Fruit fly (Drosophila melanogaster) whole organism, embryonic: ENCODE measurements around the gene RpS28b.

ENCODE experiments used
- Adf1 ChIP-seq: fragments of 200-800 bp; sonication (Bioruptor generic); IDR thresholded peaks from 2 replicates; pipeline ENCODE4 v1.3.6; 2022; ENCODE audit warnings: missing biosample characterization, missing genetic modification characterization
- CG11504 ChIP-seq: fragments of 200-800 bp; sonication (Bioruptor generic); optimal IDR thresholded peaks from 3 replicates; lab custom pipeline; 2019; ENCODE audit warnings: missing biosample characterization, mild to moderate bottlenecking, missing genetic modification characterization, moderate library complexity
- CG13624 ChIP-seq: fragments of 200-800 bp; sonication (Bioruptor generic); optimal IDR thresholded peaks from 2 replicates; lab custom pipeline; 2016; ENCODE audit warnings: missing biosample characterization, missing genetic modification characterization
- CG14014 ChIP-seq: fragments of 200-800 bp; sonication (Bioruptor generic); IDR thresholded peaks from 2 replicates; pipeline ENCODE4 v1.3.6; 2022; ENCODE audit warnings: missing biosample characterization, missing genetic modification characterization
- CG14050 ChIP-seq: fragments of 200-800 bp; sonication (Bioruptor generic); IDR thresholded peaks from 3 replicates; pipeline ENCODE4 v1.3.6; 2022; ENCODE audit warnings: missing biosample characterization, missing genetic modification characterization
- CG14667 ChIP-seq: fragments of 200-800 bp; sonication (Bioruptor generic); IDR thresholded peaks from 2 replicates; pipeline ENCODE4 v1.3.6; 2022; ENCODE audit warnings: missing biosample characterization, missing genetic modification characterization
- CG15479 ChIP-seq: fragments of 200-800 bp; sonication (Bioruptor generic); optimal IDR thresholded peaks from 3 replicates; lab custom pipeline; 2019; ENCODE audit warnings: missing biosample characterization, mild to moderate bottlenecking, missing genetic modification characterization, moderate library complexity
- CG1602 ChIP-seq: fragments of 200-800 bp; sonication (Bioruptor generic); optimal IDR thresholded peaks from 3 replicates; lab custom pipeline; 2016; ENCODE audit warnings: missing biosample characterization, missing genetic modification characterization
- CG17361 ChIP-seq: fragments of 200-800 bp; sonication (Bioruptor generic); IDR thresholded peaks from 3 replicates; pipeline ENCODE4 v1.3.6; 2022; ENCODE audit warnings: missing biosample characterization, missing genetic modification characterization
- CG17568 ChIP-seq: fragments of 200-800 bp; sonication (Bioruptor generic); optimal IDR thresholded peaks from 2 replicates; lab custom pipeline; 2018; ENCODE audit warnings: missing biosample characterization, mild to moderate bottlenecking, missing genetic modification characterization, moderate library complexity
- CG17612 ChIP-seq: fragments of 200-800 bp; sonication (Bioruptor generic); IDR thresholded peaks from 2 replicates; pipeline ENCODE4 v1.3.6; 2022; ENCODE audit warnings: missing biosample characterization, missing genetic modification characterization
- CG2678 ChIP-seq: fragments of 200-800 bp; sonication (Bioruptor generic); optimal IDR thresholded peaks from 3 replicates; lab custom pipeline; 2019; ENCODE audit warnings: missing biosample characterization, mild to moderate bottlenecking, missing genetic modification characterization, moderate library complexity
- CG2889 ChIP-seq: fragments of 200-800 bp; sonication (Bioruptor generic); IDR thresholded peaks from 3 replicates; pipeline ENCODE4 v1.3.6; 2022; ENCODE audit warnings: missing biosample characterization, missing genetic modification characterization
- CG31388 ChIP-seq: fragments of 200-800 bp; sonication (Bioruptor generic); optimal IDR thresholded peaks from 2 replicates; lab custom pipeline; 2016; ENCODE audit warnings: missing biosample characterization, missing genetic modification characterization
- CG31441 ChIP-seq: fragments of 200-800 bp; sonication (Bioruptor generic); IDR thresholded peaks from 2 replicates; pipeline ENCODE4 v1.3.6; 2022; ENCODE audit warnings: missing biosample characterization, missing genetic modification characterization
- CG32532 ChIP-seq: fragments of 200-800 bp; sonication (Bioruptor generic); IDR thresholded peaks from 2 replicates; pipeline ENCODE4 v1.3.6; 2022; ENCODE audit warnings: missing biosample characterization, missing genetic modification characterization
- CG3838 ChIP-seq: fragments of 200-800 bp; sonication (Bioruptor generic); optimal IDR thresholded peaks from 3 replicates; lab custom pipeline; 2016; ENCODE audit warnings: missing biosample characterization, missing genetic modification characterization
- CG7963 ChIP-seq: fragments of 200-800 bp; sonication (Bioruptor generic); IDR thresholded peaks from 3 replicates; pipeline ENCODE4 v1.3.6; 2022; ENCODE audit warnings: missing biosample characterization, missing genetic modification characterization; ENCODE audit not compliant: partially characterized antibody
- CG7987 ChIP-seq: fragments of 200-800 bp; sonication (Bioruptor generic); optimal IDR thresholded peaks from 2 replicates; lab custom pipeline; 2018; ENCODE audit warnings: missing biosample characterization, mild to moderate bottlenecking, missing genetic modification characterization, moderate library complexity
- CG9727 ChIP-seq: fragments of 200-800 bp; sonication (Bioruptor generic); optimal IDR thresholded peaks from 3 replicates; lab custom pipeline; 2017; ENCODE audit warnings: missing biosample characterization, mild to moderate bottlenecking, missing genetic modification characterization
- D ChIP-seq, 2 experiments: fragments of 200-800 bp in 1 of 2; fragments of >200 bp in 1 of 2; sonication (Bioruptor generic) in 1 of 2; optimal IDR thresholded peaks; 2 replicates in 1 of 2; 3 replicates in 1 of 2; lab custom pipeline; 2017; ENCODE audit warnings: mild to moderate bottlenecking in 1 of 2, missing biosample characterization in 1 of 2, missing genetic modification characterization in 1 of 2, missing genetic modification reagents in 1 of 2
- Dip2 ChIP-seq: fragments of 200-800 bp; sonication (Bioruptor generic); IDR thresholded peaks from 2 replicates; pipeline ENCODE4 v1.3.6; 2022; ENCODE audit warnings: missing biosample characterization, missing genetic modification characterization
- Drgx ChIP-seq: fragments of 200-800 bp; sonication (Bioruptor generic); IDR thresholded peaks from 2 replicates; pipeline ENCODE4 v1.3.6; 2022; ENCODE audit warnings: missing biosample characterization, missing genetic modification characterization
- H15 ChIP-seq: fragments of 200-800 bp; sonication (Bioruptor generic); IDR thresholded peaks from 3 replicates; pipeline ENCODE4 v1.3.6; 2022; ENCODE audit warnings: missing biosample characterization, missing genetic modification characterization
- HmgZ ChIP-seq: fragments of 200-800 bp; sonication (Bioruptor generic); optimal IDR thresholded peaks from 2 replicates; lab custom pipeline; 2018; ENCODE audit warnings: missing biosample characterization, mild to moderate bottlenecking, missing genetic modification characterization
- Hmr ChIP-seq: fragments of 200-800 bp; sonication (Bioruptor generic); optimal IDR thresholded peaks from 3 replicates; lab custom pipeline; 2017; ENCODE audit warnings: mild to moderate bottlenecking, missing biosample characterization, missing genetic modification reagents, missing genetic modification characterization
- Lpt ChIP-seq: fragments of >200 bp; optimal IDR thresholded peaks from 2 replicates; lab custom pipeline; 2018; ENCODE audit warnings: missing biosample characterization, missing genetic modification characterization
- NC2β ChIP-seq: fragments of 200-800 bp; sonication (Bioruptor generic); optimal IDR thresholded peaks from 2 replicates; lab custom pipeline; 2016; ENCODE audit warnings: missing biosample characterization, missing genetic modification characterization
- NK7.1 ChIP-seq: fragments of 200-800 bp; sonication (Bioruptor generic); optimal IDR thresholded peaks from 3 replicates; lab custom pipeline; 2016; ENCODE audit warnings: missing biosample characterization, missing genetic modification characterization
- Neu2 ChIP-seq: fragments of 200-800 bp; sonication (Bioruptor generic); optimal IDR thresholded peaks from 3 replicates; lab custom pipeline; 2016; ENCODE audit warnings: missing biosample characterization, missing genetic modification characterization, borderline replicate concordance
- NfI ChIP-seq: fragments of 200-800 bp; sonication (Bioruptor generic); optimal IDR thresholded peaks from 3 replicates; lab custom pipeline; 2018; ENCODE audit warnings: missing biosample characterization, mild to moderate bottlenecking, missing genetic modification characterization, moderate library complexity
- amos ChIP-seq: fragments of 200-800 bp; sonication (Bioruptor generic); IDR thresholded peaks from 2 replicates; pipeline ENCODE4 v1.3.6; 2022; ENCODE audit warnings: missing biosample characterization, missing genetic modification characterization; ENCODE audit not compliant: partially characterized antibody
- aop ChIP-seq: fragments of 200-800 bp; sonication (Bioruptor generic); IDR thresholded peaks from 2 replicates; pipeline ENCODE4 v1.3.6; 2022; ENCODE audit warnings: missing biosample characterization, missing genetic modification characterization
- ara ChIP-seq: fragments of 200-800 bp; sonication (Bioruptor generic); IDR thresholded peaks from 2 replicates; pipeline ENCODE4 v1.3.6; 2022; ENCODE audit warnings: missing biosample characterization, missing genetic modification characterization
- dimm ChIP-seq: fragments of 200-800 bp; sonication (Bioruptor generic); IDR thresholded peaks from 2 replicates; pipeline ENCODE4 v1.3.6; 2022; ENCODE audit warnings: missing biosample characterization, missing genetic modification characterization
- dpn ChIP-seq, 2 experiments: fragments of 200-800 bp; sonication (Bioruptor generic); optimal IDR thresholded peaks; 3 replicates each; lab custom pipeline; 2016; ENCODE audit warnings: missing biosample characterization in 2 of 2, missing genetic modification characterization in 2 of 2
- emc ChIP-seq: fragments of 200-800 bp; sonication (Bioruptor generic); optimal IDR thresholded peaks from 2 replicates; lab custom pipeline; 2016; ENCODE audit warnings: missing biosample characterization, missing genetic modification characterization
- fd102C ChIP-seq: fragments of 200-800 bp; sonication (Bioruptor generic); optimal IDR thresholded peaks from 2 replicates; lab custom pipeline; 2018; ENCODE audit warnings: missing biosample characterization, mild to moderate bottlenecking, missing genetic modification characterization, moderate library complexity
- gt ChIP-seq: fragments of 200-800 bp; sonication (Bioruptor generic); IDR thresholded peaks from 2 replicates; pipeline ENCODE4 v1.3.6; 2022; ENCODE audit warnings: missing biosample characterization, missing genetic modification characterization
- hth ChIP-seq: fragments of >200 bp; optimal IDR thresholded peaks from 2 replicates; lab custom pipeline; 2017; ENCODE audit warnings: inconsistent platforms
- ind ChIP-seq: fragments of 200-800 bp; sonication (Bioruptor generic); optimal IDR thresholded peaks from 3 replicates; lab custom pipeline; 2016; ENCODE audit warnings: missing biosample characterization, missing genetic modification characterization
- kah ChIP-seq: fragments of 200-800 bp; sonication (Bioruptor generic); optimal IDR thresholded peaks from 2 replicates; lab custom pipeline; 2018; ENCODE audit warnings: missing biosample characterization, mild to moderate bottlenecking, missing genetic modification characterization
- lilli ChIP-seq: fragments of 200-800 bp; sonication (Bioruptor generic); optimal IDR thresholded peaks from 3 replicates; lab custom pipeline; 2016; ENCODE audit warnings: missing biosample characterization, missing genetic modification characterization
- lola ChIP-seq, 3 experiments: fragments of >200 bp in 2 of 3; fragments of 200-800 bp in 1 of 3; sonication (Bioruptor generic) in 1 of 3; optimal IDR thresholded peaks; 2 replicates each; lab custom pipeline; 2017 to 2019; ENCODE audit warnings: missing biosample characterization in 3 of 3, missing genetic modification characterization in 3 of 3, mild to moderate bottlenecking in 1 of 3, moderate library complexity in 1 of 3
- pum ChIP-seq: fragments of 200-800 bp; sonication (Bioruptor generic); optimal IDR thresholded peaks from 2 replicates; lab custom pipeline; 2016; ENCODE audit warnings: missing biosample characterization, missing genetic modification characterization
- so ChIP-seq: fragments of 200-800 bp; sonication (Bioruptor generic); IDR thresholded peaks from 3 replicates; pipeline ENCODE4 v1.3.6; 2022; ENCODE audit warnings: missing biosample characterization, missing genetic modification characterization
- tap ChIP-seq: fragments of 200-800 bp; optimal IDR thresholded peaks from 3 replicates; lab custom pipeline; 2019; ENCODE audit warnings: missing biosample characterization, mild to moderate bottlenecking, missing genetic modification characterization, moderate library complexity
- unpg ChIP-seq: fragments of 200-800 bp; sonication (Bioruptor generic); optimal IDR thresholded peaks from 3 replicates; lab custom pipeline; 2018; ENCODE audit warnings: missing biosample characterization, mild to moderate bottlenecking, missing genetic modification characterization, moderate library complexity
- zf30C ChIP-seq: fragments of 200-800 bp; sonication (Bioruptor generic); optimal IDR thresholded peaks from 3 replicates; lab custom pipeline; 2018; ENCODE audit warnings: missing biosample characterization, mild to moderate bottlenecking, missing genetic modification characterization

The RpS28b gene

DNA sequence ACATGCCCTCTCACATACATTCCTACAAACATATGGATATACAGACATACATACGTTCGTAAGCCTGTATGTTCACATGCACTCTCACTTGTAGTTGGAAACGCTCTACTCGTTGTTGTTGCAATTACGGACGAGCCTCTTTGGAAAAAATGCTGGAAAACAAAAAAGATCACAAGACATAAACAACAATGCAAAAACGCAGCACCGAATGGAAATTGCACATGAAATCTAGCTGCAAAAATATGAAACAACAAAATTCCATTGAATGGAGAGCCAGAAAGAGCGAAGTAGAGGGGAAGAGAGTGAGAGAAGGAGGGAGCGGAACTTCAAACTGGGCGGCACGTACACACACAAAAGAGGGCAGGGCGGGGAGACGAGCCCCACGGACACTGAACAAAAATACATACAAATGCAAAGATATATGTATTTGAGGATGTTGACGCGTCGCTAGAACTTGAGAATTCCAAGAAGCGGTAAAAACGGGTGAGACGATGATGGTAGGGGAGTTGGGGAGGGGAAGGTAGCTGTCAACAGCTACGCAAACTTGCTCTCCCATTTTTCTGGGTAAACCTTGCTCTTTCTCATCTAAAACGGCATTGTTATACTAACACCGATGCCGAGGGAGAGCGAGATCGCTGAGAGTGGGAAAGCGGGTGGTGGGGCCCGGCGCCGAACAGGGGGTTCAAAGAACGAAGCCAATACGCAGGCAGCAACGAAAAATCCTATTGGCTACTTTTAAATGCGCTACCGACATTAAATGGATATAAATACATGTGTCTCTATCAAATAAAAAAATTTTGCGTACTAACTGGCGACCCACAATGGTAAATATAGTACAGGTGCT, 29.9 kb downstream of the RpS28b start (continued):
- TF ChIP-seq CG14667, result no peak
- TF ChIP-seq CG31388 (GFP tag; lab: Kevin White, UChicago), result no peak
- no peak for TF ChIP-seq CG17612 (GFP tag; lab: Robert Waterston, UW)
- no peak for TF ChIP-seq CG11504 (tag; lab: Kevin White, UChicago)
- no peak for TF ChIP-seq H15 (GFP tag; lab: Robert Waterston, UW)
- TF ChIP-seq CG13624 (GFP tag; lab: Kevin White, UChicago), result peak; percentile 30
- TF ChIP-seq CG2889, result no peak
- TF ChIP-seq ind, result peak; percentile 46
- peak; percentile 32 for TF ChIP-seq Hmr (GFP tag; lab: Kevin White, UChicago)
- TF ChIP-seq CG15479, result no peak
- peak; percentile 95 for TF ChIP-seq Adf1 (GFP tag; lab: Robert Waterston, UW)
- TF ChIP-seq ara (GFP tag; lab: Robert Waterston, UW), result no peak
- TF ChIP-seq CG1602, result peak; percentile 21
- TF ChIP-seq Lpt (GFP tag; lab: Kevin White, UChicago), result no peak
- no peak; the same call in 1 of the 3 replicates for TF ChIP-seq CG17361 (GFP tag; lab: Robert Waterston, UW)
- TF ChIP-seq NfI (GFP tag; lab: Kevin White, UChicago), result peak; percentile 54
- no peak for TF ChIP-seq CG17568 (GFP tag; lab: Kevin White, UChicago)
- no peak for TF ChIP-seq CG7963 (GFP tag; lab: Robert Waterston, UW)
- no peak for TF ChIP-seq Dip2 (GFP tag; lab: Robert Waterston, UW)
- peak; percentile 37 for TF ChIP-seq CG2678 (tag; lab: Kevin White, UChicago)
- TF ChIP-seq fd102C (GFP tag; lab: Kevin White, UChicago), result no peak
- TF ChIP-seq CG31441 (GFP tag; lab: Robert Waterston, UW), result no peak
- TF ChIP-seq CG32532 (GFP tag; lab: Robert Waterston, UW), result peak; percentile 55
- TF ChIP-seq CG14014 (GFP tag; lab: Robert Waterston, UW), result no peak
- TF ChIP-seq gt (GFP tag; lab: Robert Waterston, UW), result no peak
- no peak for TF ChIP-seq NC2β
- TF ChIP-seq aop (GFP tag; lab: Robert Waterston, UW), result 0 out of 2 replicates have a peak, but pooled peaks have one; percentile 37
- peak; percentile 63 for TF ChIP-seq HmgZ (tag; lab: Kevin White, UChicago)
- no peak for TF ChIP-seq CG14050 (GFP tag; lab: Robert Waterston, UW)
- TF ChIP-seq CG7987 (GFP tag; lab: Kevin White, UChicago), result no peak
- TF ChIP-seq kah (GFP tag; lab: Kevin White, UChicago), result no peak
- peak; percentile 15 for TF ChIP-seq unpg
- no peak for TF ChIP-seq hth (lab: Kevin White, UChicago)
- TF ChIP-seq lola (GFP tag; optimal IDR thresholded peaks at IDR 0.05; lab: Kevin White, UChicago), result peak in 1 of 3 experiments; percentile 8
- TF ChIP-seq CG3838 (GFP tag; lab: Kevin White, UChicago), result no peak
- no peak for TF ChIP-seq D (optimal IDR thresholded peaks at IDR 0.05; lab: Kevin White, UChicago)
- no peak for TF ChIP-seq D (GFP tag; optimal IDR thresholded peaks at IDR 0.05; lab: Kevin White, UChicago)
- no peak; the same call in 2 of the 3 replicates for TF ChIP-seq so
- peak; percentile 31 for TF ChIP-seq zf30C
- no peak for TF ChIP-seq Neu2
- no peak for TF ChIP-seq dimm (GFP tag; lab: Robert Waterston, UW)
- no peak for TF ChIP-seq lilli
- TF ChIP-seq Drgx (GFP tag; lab: Robert Waterston, UW), result peak; percentile 51
- no peak for TF ChIP-seq CG9727 (GFP tag; lab: Kevin White, UChicago)
- peak; percentile 27 for TF ChIP-seq tap
- TF ChIP-seq NK7.1, result no peak
- no peak for TF ChIP-seq emc (GFP tag; lab: Kevin White, UChicago)
- no peak for TF ChIP-seq dpn (GFP tag; optimal IDR thresholded peaks at IDR 0.05; lab: Kevin White, UChicago)
- no peak for TF ChIP-seq pum (GFP tag; lab: Kevin White, UChicago)
- TF ChIP-seq amos (GFP tag; lab: Robert Waterston, UW), result peak; percentile 31; the same call in 1 of the 2 replicates
